Fruit fly (Drosophila melanogaster) ovary, adult (tissue): ENCODE results near the gene hng3.

Experiments
- CG17801 ChIP-seq: fragments of 200-800 bp; optimal IDR thresholded peaks from 2 replicates; lab custom pipeline; 2019; ENCODE audit warnings: missing biosample characterization, mild to moderate bottlenecking, missing genetic modification characterization, moderate library complexity; ENCODE audit not compliant: partially characterized antibody

Gene hng3

dm6 chr3L:767701-768100 is 12.4 kb upstream of the hng3 start:
- TF ChIP-seq CG17801 (GFP tag; lab: Kevin White, UChicago), result no peak

DNA sequence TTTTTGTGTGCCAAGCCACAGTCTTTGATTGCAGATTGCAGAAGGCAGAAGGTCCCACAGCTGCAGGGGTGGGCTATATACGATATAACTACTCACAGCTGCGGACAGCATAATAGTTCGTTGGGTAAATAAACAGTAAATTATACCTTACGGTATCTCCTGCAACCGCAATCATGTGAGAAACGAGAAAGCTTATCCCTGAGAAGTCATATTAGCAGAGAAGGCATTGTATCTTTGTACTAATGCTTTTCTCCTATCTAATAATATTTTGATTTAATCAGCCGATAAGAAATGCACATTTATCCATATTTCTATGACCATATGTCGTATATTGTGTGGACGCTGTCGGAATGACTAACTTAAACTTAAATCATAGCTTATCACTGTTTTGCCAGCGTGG is 11.6 kb upstream of the hng3 start:
- TF ChIP-seq CG17801 (GFP tag; lab: Kevin White, UChicago), result no peak

- TF ChIP-seq CG17801 (GFP tag; lab: Kevin White, UChicago), result no peak
These were observed 11.0 kb upstream of the hng3 start for dm6 chr3L:766293-766664.

DNA sequence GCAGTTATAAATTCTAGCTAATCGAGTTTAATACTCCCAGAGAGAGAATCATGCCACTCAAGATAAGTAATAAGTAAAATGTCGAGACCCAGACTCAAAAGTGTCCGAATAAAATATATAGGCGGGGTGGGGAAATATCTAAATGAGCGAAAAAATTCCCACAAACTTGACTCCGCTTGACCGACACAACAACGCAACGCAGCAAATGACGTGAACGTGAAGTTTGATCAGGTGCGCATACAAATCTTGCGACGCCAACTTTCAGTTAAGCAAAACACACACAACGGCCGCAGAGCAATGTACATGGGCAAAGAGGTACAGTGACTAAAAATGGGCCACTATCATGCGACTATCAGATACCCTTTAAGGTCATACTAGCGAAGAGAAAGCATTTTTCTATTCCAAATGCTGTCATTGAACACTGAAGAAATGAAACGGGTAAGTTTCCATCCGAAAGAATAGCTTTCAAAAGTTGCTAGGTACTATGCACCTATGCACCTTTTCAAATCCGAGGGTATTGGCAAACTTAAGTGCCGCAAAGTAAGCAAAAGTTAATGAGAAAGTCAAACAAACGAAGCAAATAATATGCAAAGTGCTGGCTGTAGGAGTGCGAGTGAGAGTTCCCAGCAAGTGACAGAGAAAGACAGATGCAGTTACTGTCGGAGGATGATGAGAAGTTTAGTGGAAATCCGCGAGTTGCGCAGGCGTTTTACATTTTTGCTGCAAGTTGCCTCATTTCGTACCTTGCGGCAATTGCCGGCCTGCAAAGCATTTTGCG is 10.4 kb upstream of the hng3 start:
- TF ChIP-seq CG17801 (GFP tag; lab: Kevin White, UChicago), result peak; percentile 79

- TF ChIP-seq CG17801 (GFP tag; lab: Kevin White, UChicago), result peak; percentile 15
These were observed 9.8 kb upstream of the hng3 start for dm6 chr3L:765095-765494.

DNA sequence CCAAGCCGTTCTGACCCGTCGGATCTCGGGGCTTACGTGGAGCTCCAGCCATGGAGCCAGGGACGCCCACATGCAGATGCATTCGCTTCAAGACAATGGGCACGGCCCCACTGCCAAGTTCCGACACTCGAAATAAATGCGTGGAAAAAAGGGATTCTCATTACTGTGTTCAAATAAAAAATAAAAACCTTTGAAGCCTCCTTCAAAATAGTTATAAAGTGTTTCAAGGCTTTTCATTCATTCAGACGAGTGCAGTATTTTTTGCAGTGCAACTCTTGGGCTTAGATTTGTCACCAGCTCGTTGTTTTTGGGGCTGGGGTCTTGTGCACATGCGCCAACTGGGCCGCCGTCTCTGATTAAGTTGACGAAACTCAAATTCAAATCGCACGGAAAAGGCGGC is 9.0 kb upstream of the hng3 start:
- no peak for TF ChIP-seq CG17801 (GFP tag; lab: Kevin White, UChicago)

DNA sequence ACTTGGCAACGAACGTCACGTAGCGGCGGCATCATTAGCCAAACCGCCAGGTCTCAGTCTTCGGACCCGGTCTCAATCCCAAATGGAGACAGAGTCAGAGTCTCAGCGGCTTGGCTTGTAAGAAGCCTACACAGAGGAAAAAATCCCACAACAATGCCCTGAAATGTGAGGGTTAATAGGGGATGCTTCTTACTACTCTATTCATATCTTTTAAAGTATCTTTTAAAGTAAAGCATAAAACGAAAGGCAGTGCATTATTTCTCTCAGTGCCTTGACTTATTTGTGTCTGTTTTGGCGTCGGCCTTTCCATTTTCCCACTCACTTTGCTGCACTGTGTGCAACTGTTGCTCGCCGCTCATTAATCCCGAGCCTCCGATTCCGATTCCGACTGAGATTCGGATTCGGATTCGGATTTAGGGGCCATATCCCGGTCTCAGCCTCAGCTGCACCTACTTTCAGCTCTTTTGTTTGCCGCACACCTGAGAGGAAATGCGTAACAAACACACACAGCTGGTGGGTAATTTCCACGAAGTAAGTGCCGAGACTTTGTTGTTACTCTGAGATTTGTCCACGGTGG is 7.1 kb upstream of the hng3 start:
- peak; percentile 12 for TF ChIP-seq CG17801 (GFP tag; lab: Kevin White, UChicago)

DNA sequence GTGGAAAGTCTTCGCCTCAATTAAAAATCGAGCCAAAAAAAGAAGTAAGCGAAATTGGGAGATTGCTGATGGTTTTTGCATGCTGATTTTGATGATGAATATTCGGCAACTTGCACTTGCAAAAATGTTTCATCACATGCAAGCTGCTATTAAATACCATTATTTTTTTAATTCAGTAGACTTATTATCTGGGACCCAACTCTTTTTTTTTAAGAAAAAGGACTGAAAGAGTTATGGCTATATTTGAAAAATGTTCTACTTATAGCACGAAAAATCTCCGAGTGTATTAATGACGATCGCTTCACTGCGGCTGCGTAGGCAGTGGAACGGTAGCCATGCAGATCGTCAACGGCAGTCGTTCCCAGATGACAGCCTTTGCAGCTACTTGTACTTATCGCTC is 6.4 kb upstream of the hng3 start:
- TF ChIP-seq CG17801 (GFP tag; lab: Kevin White, UChicago), result no peak

- TF ChIP-seq CG17801 (GFP tag; lab: Kevin White, UChicago), result no peak
These were observed 4.9 kb upstream of the hng3 start for dm6 chr3L:760201-760600.

- no peak for TF ChIP-seq CG17801 (GFP tag; lab: Kevin White, UChicago)
These were observed 3.2 kb upstream of the hng3 start for dm6 chr3L:758516-758915.

dm6 chr3L:756372-756771 is 1.1 kb upstream of the hng3 start:
- TF ChIP-seq CG17801 (GFP tag; lab: Kevin White, UChicago), result no peak

DNA sequence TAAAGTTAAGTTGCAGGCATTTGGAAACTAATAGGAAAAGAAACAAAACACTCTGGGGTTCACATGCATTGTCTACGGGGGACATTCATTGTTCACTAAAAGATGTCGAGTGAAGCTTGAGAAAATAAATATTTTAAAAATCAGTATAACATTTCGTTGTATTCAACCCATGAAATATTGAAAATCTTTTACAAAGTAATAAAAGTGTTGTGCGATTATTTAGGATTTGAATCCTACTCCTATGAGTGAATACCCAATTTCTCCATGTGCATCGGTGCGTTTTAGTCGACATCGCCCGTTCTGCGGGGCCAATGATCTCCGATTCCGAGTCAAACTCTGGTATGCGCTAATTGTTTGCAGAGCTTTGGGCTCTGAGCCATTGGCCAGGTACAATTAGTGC is 677 bp downstream of the hng3 start:
- TF ChIP-seq CG17801 (GFP tag; lab: Kevin White, UChicago), result no peak

DNA sequence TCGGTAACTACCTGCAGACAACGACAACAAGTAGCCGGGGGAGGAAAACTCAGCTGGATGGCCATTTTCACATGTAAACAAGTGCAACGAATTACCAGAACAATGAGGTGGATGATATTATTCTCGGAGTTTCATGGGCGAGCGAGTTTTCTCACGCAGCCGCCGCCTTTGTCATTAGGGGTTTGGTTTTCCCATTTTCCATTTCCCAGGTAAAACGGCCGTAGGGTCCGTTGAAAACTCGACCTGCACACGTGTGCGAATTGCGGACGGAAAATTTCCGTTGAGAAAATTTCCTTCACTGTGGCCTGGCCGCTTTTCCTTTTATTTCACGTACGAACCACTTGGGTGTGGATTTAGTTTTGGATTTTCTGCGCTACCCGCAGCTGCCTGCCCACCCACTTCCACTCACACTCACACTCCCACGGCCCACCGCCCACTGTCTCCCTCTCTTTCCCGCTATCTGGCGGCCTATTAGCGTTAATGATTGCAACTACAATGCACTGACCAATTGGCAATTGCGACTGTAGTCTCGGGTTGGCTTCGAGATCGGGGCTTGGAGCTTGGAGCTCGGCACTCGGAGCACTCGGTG is 1.6 kb downstream of the hng3 start:
- TF ChIP-seq CG17801 (GFP tag; lab: Kevin White, UChicago), result no peak

DNA sequence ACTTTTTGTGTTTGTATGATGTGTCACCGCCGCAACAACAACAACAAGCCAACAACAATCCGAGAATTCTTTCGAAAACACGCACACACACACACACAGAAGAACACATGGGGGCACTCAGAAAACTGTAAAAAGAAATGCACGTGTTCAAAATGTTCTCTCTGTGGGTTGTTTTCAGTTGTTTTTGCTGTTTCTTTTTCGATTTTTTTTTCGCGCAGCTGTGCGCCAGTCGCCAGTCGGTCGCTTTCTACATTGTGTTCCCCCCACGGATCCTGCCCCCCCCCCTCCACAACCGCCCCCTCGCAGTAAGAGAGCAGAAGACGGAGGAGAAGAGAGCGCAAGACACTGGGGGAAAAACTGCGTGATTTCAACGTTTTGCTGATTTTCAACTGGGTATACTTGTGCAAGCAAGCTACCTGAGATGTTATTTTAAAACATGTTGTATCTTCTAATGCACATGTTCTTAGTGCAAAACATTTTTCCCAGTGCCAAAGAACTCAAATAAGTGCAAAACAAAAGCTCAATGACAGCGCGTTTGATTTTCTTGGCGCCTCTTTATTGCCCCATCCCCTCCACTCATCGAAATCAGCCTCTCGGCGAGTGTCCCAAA is 3.7 kb downstream of the hng3 start:
- TF ChIP-seq CG17801 (GFP tag; lab: Kevin White, UChicago), result peak; percentile 80

DNA sequence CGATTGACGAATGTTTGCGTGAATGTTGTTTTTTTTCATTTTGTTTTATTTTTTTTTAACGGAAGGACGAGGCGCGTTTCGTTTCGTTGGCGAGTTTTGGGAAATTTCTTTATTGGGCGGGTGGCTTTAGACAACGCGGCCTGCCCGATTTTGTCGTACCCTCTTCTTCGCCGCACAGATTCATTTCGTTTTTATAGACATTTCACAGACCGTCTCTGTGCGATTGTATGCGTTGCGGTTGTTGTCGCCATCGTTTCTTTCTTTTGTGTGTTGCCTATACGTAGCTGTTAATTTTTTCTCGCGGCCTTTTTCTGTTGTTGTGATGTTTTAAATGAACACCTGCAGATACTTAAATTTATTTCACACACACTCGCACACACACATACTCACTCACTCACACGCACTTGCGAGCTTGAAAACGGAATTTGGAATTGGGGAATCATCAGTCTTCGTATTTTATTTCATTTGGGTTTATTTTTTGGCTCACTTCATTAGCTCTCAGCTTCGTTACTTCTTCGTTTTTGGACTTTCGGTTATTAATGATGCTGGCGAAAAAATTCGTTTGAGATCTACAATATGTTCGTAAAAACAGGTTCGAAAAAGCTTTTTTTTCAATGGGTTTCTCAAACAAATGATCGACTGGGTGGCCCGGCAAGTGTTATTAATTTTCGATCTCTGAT is 4.5 kb downstream of the hng3 start:
- TF ChIP-seq CG17801 (GFP tag; lab: Kevin White, UChicago), result no peak
